Fruit fly (Drosophila melanogaster): ENCODE data around the gene CG8478.

The CG8478 gene

DNA sequence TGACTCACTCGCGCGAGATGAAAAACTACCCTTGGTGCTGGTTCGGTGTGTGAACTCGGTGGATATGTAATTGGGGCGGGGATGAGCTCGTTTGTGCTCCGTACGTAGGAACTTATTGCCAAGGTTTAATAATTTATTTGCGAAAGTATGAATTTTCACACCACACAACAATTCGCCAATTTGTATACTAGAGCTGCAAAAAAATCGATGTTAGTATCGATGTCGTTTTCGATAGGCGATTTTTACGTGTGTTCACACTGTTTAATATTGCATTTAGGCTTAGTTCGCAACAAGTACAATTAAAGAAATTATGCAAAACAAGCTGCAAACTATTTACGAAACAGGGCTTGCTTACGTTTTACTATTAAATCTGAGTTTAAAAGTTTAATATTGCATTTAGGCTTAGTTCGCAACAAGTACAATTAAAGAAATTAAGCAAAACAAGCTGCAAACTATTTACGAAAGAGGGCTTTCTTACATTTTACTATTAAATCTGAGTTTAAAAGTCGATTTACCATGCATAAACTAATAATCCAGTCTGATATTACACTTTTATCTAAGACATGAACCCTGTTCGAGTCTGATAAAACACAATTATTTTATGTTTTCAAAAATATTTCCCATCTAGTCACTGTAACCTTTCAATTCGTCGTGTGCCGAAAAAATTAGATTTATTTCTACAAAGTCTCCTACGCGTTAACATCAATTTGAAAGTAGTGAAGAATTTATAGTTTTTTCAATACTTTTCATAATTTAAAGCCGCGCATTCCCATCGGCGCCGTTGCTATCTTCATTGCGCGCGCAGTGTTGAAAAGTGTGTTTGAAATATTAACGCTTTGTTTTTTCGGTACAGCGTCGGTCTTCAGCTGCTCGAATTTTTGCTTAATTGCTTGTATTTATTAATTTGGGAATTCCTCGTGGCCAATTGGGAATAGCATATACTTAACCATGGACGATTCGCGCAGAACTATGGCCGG lies at the start of gene CG8478, which contains the start of gene Snap24:
CG8478 (plus strand) TSS at position 696 of the 977 bp plus-strand sequence.
Snap24 (minus strand) TSS at position 196 of the 977 bp plus-strand sequence.
- TF ChIP-seq so (GFP tag; IDR thresholded peaks at IDR 0.05) (no peak), CHES-1-like (GFP tag; optimal IDR thresholded peaks at IDR 0.05) (no peak), Ada2b (GFP tag; IDR thresholded peaks at IDR 0.05) (no peak), bigmax (GFP tag; optimal IDR thresholded peaks at IDR 0.05) (no peak), sd (tag; optimal IDR thresholded peaks at IDR 0.05) (no peak), btn (GFP tag; optimal IDR thresholded peaks at IDR 0.05) (no peak), CG14667 (GFP tag; IDR thresholded peaks at IDR 0.05) (no peak), Aef1 (GFP tag; IDR thresholded peaks at IDR 0.05) (no peak), Gug (GFP tag; IDR thresholded peaks at IDR 0.05) (no peak), onecut (GFP tag; IDR thresholded peaks at IDR 0.05) (peak; percentile 31; the same call in 1 of the 2 replicates), CG16815 (GFP tag; optimal IDR thresholded peaks at IDR 0.05) (no peak), CG7786 (GFP tag; optimal IDR thresholded peaks at IDR 0.05) (no peak), sob (GFP tag; IDR thresholded peaks at IDR 0.05) (no peak), Hey (tag; optimal IDR thresholded peaks at IDR 0.05) (no peak), al (GFP tag; IDR thresholded peaks at IDR 0.05) (no peak), fd64A (GFP tag; optimal IDR thresholded peaks at IDR 0.05) (no peak), Lim3 (GFP tag; IDR thresholded peaks at IDR 0.05) (no peak), Blimp-1 (GFP tag; optimal IDR thresholded peaks at IDR 0.05) (no peak), Atf-2 (GFP tag; optimal IDR thresholded peaks at IDR 0.05) (no peak), zfh2 (GFP tag; optimal IDR thresholded peaks at IDR 0.05) (no peak), CG10431 (GFP tag; optimal IDR thresholded peaks at IDR 0.05) (no peak), CG6854 (GFP tag; optimal IDR thresholded peaks at IDR 0.05) (no peak), nmo (GFP tag; optimal IDR thresholded peaks at IDR 0.05) (peak; percentile 37), insv (GFP tag; optimal IDR thresholded peaks at IDR 0.05) (no peak), fu2 (GFP tag; optimal IDR thresholded peaks at IDR 0.05) (no peak), Bdp1 (GFP tag; optimal IDR thresholded peaks at IDR 0.05) (no peak), nerfin-1 (tag; optimal IDR thresholded peaks at IDR 0.05) (no peak), bsh (GFP tag; optimal IDR thresholded peaks at IDR 0.05) (no peak), CG9817 (tag; optimal IDR thresholded peaks at IDR 0.05) (no peak), Med (GFP tag) (peak; percentile 70), Xbp1 (GFP tag; optimal IDR thresholded peaks at IDR 0.05) (peak; percentile 13), CG17385 (GFP tag; optimal IDR thresholded peaks at IDR 0.05) (no peak), CG10321 (GFP tag; IDR thresholded peaks at IDR 0.05) (no peak), CG2129 (GFP tag; IDR thresholded peaks at IDR 0.05; ENCODE audit: partially characterized antibody) (peak; percentile 57), bbx (GFP tag; IDR thresholded peaks at IDR 0.05; ENCODE audit: partially characterized antibody) (peak; percentile 82), CG30020 (tag; optimal IDR thresholded peaks at IDR 0.05) (peak; percentile 84), chif (GFP tag; optimal IDR thresholded peaks at IDR 0.05) (no peak), bcd (GFP tag; optimal IDR thresholded peaks at IDR 0.05) (no peak), Taf1 (GFP tag; IDR thresholded peaks at IDR 0.05) (no peak), mirr (GFP tag; optimal IDR thresholded peaks at IDR 0.05) (no peak), sqz (GFP tag; optimal IDR thresholded peaks at IDR 0.05) (no peak), CG2116 (GFP tag; optimal IDR thresholded peaks at IDR 0.05) (peak; percentile 66), z (GFP tag; IDR thresholded peaks at IDR 0.05) (no peak), scrt (GFP tag; optimal IDR thresholded peaks at IDR 0.05) (no peak), CG14860 (GFP tag; IDR thresholded peaks at IDR 0.05; ENCODE audit: partially characterized antibody) (peak; percentile 64; the same call in 2 of the 3 replicates), chn (GFP tag; optimal IDR thresholded peaks at IDR 0.05) (no peak), CG8290 (GFP tag; optimal IDR thresholded peaks at IDR 0.05) (no peak), CG8290 (tag; optimal IDR thresholded peaks at IDR 0.05) (no peak), Deaf1 (tag; optimal IDR thresholded peaks at IDR 0.05) (no peak), peb (GFP tag; IDR thresholded peaks at IDR 0.05) (no peak)

All from whole organism, embryonic.